Worm (Caenorhabditis elegans) whole organism, L4 larva: ENCODE results near the gene fbxa-2.

Source experiments
- F37D6.2 ChIP-seq: sonication (generic microtip); optimal IDR thresholded peaks from 2 replicates; lab custom pipeline; 2016; ENCODE audit warnings: mild to moderate bottlenecking, missing genetic modification characterization, missing compliant biosample characterization
- Y48G9A.11 ChIP-seq: fragments of 200-800 bp; sonication (Bioruptor generic); IDR thresholded peaks from 2 replicates; pipeline ENCODE4 v1.3.6; 2022; ENCODE audit warnings: missing genetic modification reagents, missing genetic modification characterization, missing compliant biosample characterization
- Y5F2A.4 ChIP-seq: fragments of 200-800 bp; sonication (Bioruptor generic); optimal IDR thresholded peaks from 2 replicates; lab custom pipeline; 2018; ENCODE audit warnings: mild to moderate bottlenecking, missing genetic modification characterization, missing compliant biosample characterization
- Y75B8A.6 ChIP-seq: fragments of 200-800 bp; sonication (Bioruptor generic); IDR thresholded peaks from 2 replicates; pipeline ENCODE4 v1.3.6; 2022; ENCODE audit warnings: missing genetic modification reagents, missing genetic modification characterization, missing compliant biosample characterization
- ceh-32 ChIP-seq: sonication (generic microtip); optimal IDR thresholded peaks from 2 replicates; lab custom pipeline; 2016; ENCODE audit warnings: mild to moderate bottlenecking, missing genetic modification characterization, missing compliant biosample characterization; ENCODE audit not compliant: poor library complexity
- ceh-44 ChIP-seq: fragments of 200-800 bp; sonication (Bioruptor generic); IDR thresholded peaks from 2 replicates; pipeline ENCODE4 v1.3.6; 2022; ENCODE audit warnings: missing genetic modification reagents, missing genetic modification characterization, missing compliant biosample characterization
- ceh-82 ChIP-seq: sonication (generic microtip); optimal IDR thresholded peaks from 2 replicates; lab custom pipeline; 2017; ENCODE audit warnings: missing biosample characterization, missing genetic modification characterization
- dmd-6 ChIP-seq: fragments of 200-800 bp; sonication (Bioruptor generic); IDR thresholded peaks from 2 replicates; pipeline ENCODE4 v1.3.6; 2022; ENCODE audit warnings: missing genetic modification reagents, missing genetic modification characterization, missing compliant biosample characterization
- dmd-9 ChIP-seq: fragments of 200-800 bp; sonication (Bioruptor generic); IDR thresholded peaks from 2 replicates; pipeline ENCODE4 v1.3.6; 2022; ENCODE audit warnings: missing genetic modification reagents, missing genetic modification characterization, missing compliant biosample characterization
- hif-1 ChIP-seq, 2 experiments: sonication (generic microtip); optimal IDR thresholded peaks; 2 replicates each; lab custom pipeline; 2016 to 2017; ENCODE audit warnings: missing compliant biosample characterization in 2 of 2, missing genetic modification characterization in 2 of 2, missing genetic modification reagents in 2 of 2, missing genotype in 2 of 2, mild to moderate bottlenecking in 1 of 2
- hlh-11 ChIP-seq: fragments of 200-800 bp; sonication (Bioruptor generic); optimal IDR thresholded peaks from 2 replicates; lab custom pipeline; 2018; ENCODE audit warnings: mild to moderate bottlenecking, missing genetic modification characterization, missing compliant biosample characterization
- lin-13 ChIP-seq: fragments of 150-350 bp; optimal IDR thresholded peaks from 2 replicates; lab custom pipeline; 2014; ENCODE audit warnings: missing biosample characterization, missing genetic modification reagents, missing genetic modification characterization
- lin-39 ChIP-seq: fragments of 150-350 bp; optimal IDR thresholded peaks from 2 replicates; lab custom pipeline; 2014; ENCODE audit warnings: missing biosample characterization, missing genetic modification reagents, missing genetic modification characterization
- lsy-2 ChIP-seq, 2 experiments: fragments of 150-350 bp in 1 of 2; sonication (generic microtip) in 1 of 2; optimal IDR thresholded peaks; 2 replicates each; lab custom pipeline; 2014 to 2017; ENCODE audit warnings: missing biosample characterization in 2 of 2, missing genetic modification characterization in 2 of 2
- mdt-29 ChIP-seq: fragments of 200-800 bp; sonication (Bioruptor generic); IDR thresholded peaks from 2 replicates; pipeline ENCODE4 v1.3.6; 2022; ENCODE audit warnings: missing genetic modification reagents, missing genetic modification characterization, missing compliant biosample characterization
- mep-1 ChIP-seq: fragments of 150-350 bp; sonication (generic microtip); optimal IDR thresholded peaks from 3 replicates; lab custom pipeline; 2014; ENCODE audit warnings: missing biosample characterization, missing genetic modification characterization
- mxl-2 ChIP-seq: fragments of 200-800 bp; sonication (Bioruptor generic); conservative IDR thresholded peaks from 2 replicates; pipeline ENCODE4 v1.3.6; 2022; ENCODE audit warnings: missing genetic modification reagents, missing genetic modification characterization, missing compliant biosample characterization
- nhr-25 ChIP-seq: sonication (generic microtip); optimal IDR thresholded peaks from 2 replicates; lab custom pipeline; 2017; ENCODE audit warnings: missing genetic modification characterization, mild to moderate bottlenecking, missing compliant biosample characterization, antibody characterized with exemption, moderate library complexity, borderline replicate concordance; ENCODE audit not compliant: insufficient read depth
- nhr-28 ChIP-seq: fragments of 150-350 bp; optimal IDR thresholded peaks from 2 replicates; lab custom pipeline; 2014; ENCODE audit warnings: missing biosample characterization, missing genetic modification characterization
- nhr-48 ChIP-seq: sonication (generic microtip); optimal IDR thresholded peaks from 2 replicates; lab custom pipeline; 2016; ENCODE audit warnings: mild to moderate bottlenecking, missing genetic modification characterization, missing compliant biosample characterization
- nhr-6 ChIP-seq: fragments of 150-350 bp; optimal IDR thresholded peaks from 2 replicates; lab custom pipeline; 2014; ENCODE audit warnings: missing biosample characterization, missing genetic modification characterization
- nhr-77 ChIP-seq: fragments of 150-350 bp; optimal IDR thresholded peaks from 2 replicates; lab custom pipeline; 2014; ENCODE audit warnings: missing biosample characterization, missing genetic modification characterization
- pqm-1 ChIP-seq: sonication (generic microtip); optimal IDR thresholded peaks from 2 replicates; lab custom pipeline; 2017; ENCODE audit warnings: missing biosample characterization, missing genetic modification characterization
- set-16 ChIP-seq: fragments of 200-800 bp; sonication (Bioruptor generic); IDR thresholded peaks from 2 replicates; pipeline ENCODE4 v1.3.6; 2022; ENCODE audit warnings: missing genetic modification reagents, missing genetic modification characterization, missing compliant biosample characterization
- snpc-1.2 ChIP-seq: fragments of 200-800 bp; sonication (Bioruptor generic); IDR thresholded peaks from 2 replicates; pipeline ENCODE4 v1.3.6; 2022; ENCODE audit warnings: missing genetic modification reagents, missing genetic modification characterization, missing compliant biosample characterization
- tra-1 ChIP-seq: fragments of 200-800 bp; sonication (Bioruptor generic); IDR thresholded peaks from 2 replicates; pipeline ENCODE4 v1.3.6; 2022; ENCODE audit warnings: missing genetic modification reagents, missing genetic modification characterization, missing compliant biosample characterization
- unc-130 ChIP-seq: sonication (generic microtip); optimal IDR thresholded peaks from 2 replicates; lab custom pipeline; 2016; ENCODE audit warnings: missing genetic modification reagents, missing genetic modification characterization, missing compliant biosample characterization
- unc-62 ChIP-seq, 3 experiments: fragments of 150-350 bp in 1 of 3; sonication (generic microtip); optimal IDR thresholded peaks in 2 of 3; peaks in 1 of 3; 1 replicate in 1 of 3; 2 replicates in 2 of 3; lab custom pipeline; 2014 to 2017; ENCODE audit warnings: missing biosample characterization in 3 of 3, missing genetic modification characterization in 3 of 3, missing genetic modification reagents in 3 of 3, missing genotype in 1 of 3
- zag-1 ChIP-seq: fragments of 150-350 bp; optimal IDR thresholded peaks from 2 replicates; lab custom pipeline; 2014; ENCODE audit warnings: missing biosample characterization, missing genetic modification characterization
- zip-2 ChIP-seq: fragments of 150-350 bp; optimal IDR thresholded peaks from 2 replicates; lab custom pipeline; 2014; ENCODE audit warnings: missing biosample characterization, missing genetic modification characterization

fbxa-2 gene

ce11 chrV:16225524-16226116, 43.8 kb downstream of the fbxa-2 start (continued):
- TF ChIP-seq snpc-1.2 (GFP tag; lab: Robert Waterston, UW) (peak; percentile 65), dmd-9 (GFP tag; lab: Robert Waterston, UW) (no peak), nhr-48 (tag; lab: Kevin White, UChicago) (peak; percentile 35), nhr-25 (tag; lab: Kevin White, UChicago) (no peak), Y75B8A.6 (GFP tag; lab: Robert Waterston, UW) (0 out of 2 replicates have a peak, but pooled peaks have one; percentile 17), nhr-28 (tag; lab: Kevin White, UChicago) (no peak), hlh-11 (tag; lab: Kevin White, UChicago) (peak; percentile 14), unc-130 (GFP tag; lab: Kevin White, UChicago) (peak; percentile 12), zip-2 (tag; lab: Kevin White, UChicago) (no peak), lsy-2 (tag; optimal IDR thresholded peaks at IDR 0.05; lab: Kevin White, UChicago) (no peak), tra-1 (GFP tag; lab: Robert Waterston, UW) (peak; percentile 42; the same call in 1 of the 2 replicates), ceh-44 (GFP tag; lab: Robert Waterston, UW) (peak; percentile 85), mdt-29 (0 out of 2 replicates have a peak, but pooled peaks have one; percentile 25), Y48G9A.11 (peak; percentile 47; the same call in 1 of the 2 replicates), mxl-2 (GFP tag; lab: Robert Waterston, UW) (no peak), Y5F2A.4 (GFP tag; lab: Kevin White, UChicago) (no peak)

ce11 chrV:16224027-16224426, 45.4 kb downstream of the fbxa-2 start, which contains the start of gene stdh-2:
Gene stdh-2, plus strand, starts transcription at chrV:16224327.
- TF ChIP-seq nhr-28 (tag; lab: Kevin White, UChicago), result peak; percentile 54
- TF ChIP-seq ceh-32, result no peak

- TF ChIP-seq unc-62 (GFP tag; optimal IDR thresholded peaks at IDR 0.05 in 1 of 2; lab: Kevin White, UChicago) (peak in 1 of 2 experiments; percentile 93), unc-62 (tag; optimal IDR thresholded peaks at IDR 0.05; lab: Kevin White, UChicago) (no peak), hif-1 (tag; optimal IDR thresholded peaks at IDR 0.05; lab: Kevin White, UChicago) (no peak)
These were observed 49.4 kb downstream of the fbxa-2 start for ce11 chrV:16220020-16220419.

- TF ChIP-seq dmd-6 (GFP tag; lab: Robert Waterston, UW) (peak; percentile 43; the same call in 1 of the 2 replicates), unc-62 (GFP tag; optimal IDR thresholded peaks at IDR 0.05 in 1 of 2; lab: Kevin White, UChicago) (no peak), unc-62 (tag; optimal IDR thresholded peaks at IDR 0.05; lab: Kevin White, UChicago) (no peak), F37D6.2 (tag; lab: Kevin White, UChicago) (no peak), ceh-82 (tag; lab: Kevin White, UChicago) (no peak), ceh-44 (GFP tag; lab: Robert Waterston, UW) (no peak), lin-39 (no peak), Y75B8A.6 (GFP tag; lab: Robert Waterston, UW) (no peak), nhr-28 (tag; lab: Kevin White, UChicago) (peak; percentile 30), zag-1 (tag; lab: Kevin White, UChicago) (no peak), pqm-1 (tag; lab: Kevin White, UChicago) (peak; percentile 56), set-16 (GFP tag; lab: Robert Waterston, UW) (no peak), hif-1 (tag; optimal IDR thresholded peaks at IDR 0.05; lab: Kevin White, UChicago) (no peak), mep-1 (tag; lab: Kevin White, UChicago) (no peak), nhr-6 (tag; lab: Kevin White, UChicago) (no peak), lin-13 (GFP tag; lab: Kevin White, UChicago) (no peak), nhr-77 (tag; lab: Kevin White, UChicago) (no peak)
- TF ChIP-seq, all 104 proteins: peak for 3
These were observed 50.3 kb downstream of the fbxa-2 start, which contains the start of gene glc-1 for ce11 chrV:16218972-16219757. Gene glc-1, plus strand, starts transcription at chrV:16219634.
